Fruit fly (Drosophila melanogaster) whole organism, prepupa: ENCODE results near the gene CG14615.
A peak's percentile ranks its signal among the peaks of the same experiment; 100 is the strongest.

Source experiments
- CG10669 ChIP-seq: fragments of 200-800 bp; sonication (Bioruptor generic); optimal IDR thresholded peaks from 3 replicates; lab custom pipeline; 2018; ENCODE audit warnings: missing biosample characterization, mild to moderate bottlenecking, missing genetic modification characterization, moderate library complexity
- CG1621 ChIP-seq: fragments of 200-800 bp; sonication (Bioruptor generic); optimal IDR thresholded peaks from 3 replicates; lab custom pipeline; 2018; ENCODE audit warnings: missing biosample characterization, mild to moderate bottlenecking, missing genetic modification characterization
- CG31627 ChIP-seq: fragments of 200-800 bp; sonication (Bioruptor generic); optimal IDR thresholded peaks from 3 replicates; lab custom pipeline; 2016; ENCODE audit warnings: missing biosample characterization, missing genetic modification characterization
- CG6808 ChIP-seq: fragments of 200-800 bp; sonication (Bioruptor generic); optimal IDR thresholded peaks from 3 replicates; lab custom pipeline; 2017; ENCODE audit warnings: missing biosample characterization, missing genetic modification characterization, mild to moderate bottlenecking, moderate library complexity, missing genetic modification reagents
- CG6854 ChIP-seq: fragments of 200-800 bp; sonication (Bioruptor generic); optimal IDR thresholded peaks from 2 replicates; lab custom pipeline; 2017; ENCODE audit warnings: missing biosample characterization, mild to moderate bottlenecking, missing genetic modification characterization
- CG7368 ChIP-seq: fragments of 200-800 bp; sonication (Bioruptor generic); optimal IDR thresholded peaks from 3 replicates; lab custom pipeline; 2016; ENCODE audit warnings: missing biosample characterization, missing genetic modification characterization
- CG8119 ChIP-seq: fragments of 200-800 bp; sonication (Bioruptor generic); IDR thresholded peaks from 3 replicates; pipeline ENCODE4 v1.3.6; 2022; ENCODE audit warnings: missing biosample characterization, missing genetic modification characterization
- CG8632 ChIP-seq: fragments of 200-800 bp; sonication (Bioruptor generic); optimal IDR thresholded peaks from 3 replicates; lab custom pipeline; 2016; ENCODE audit warnings: missing biosample characterization, missing genetic modification characterization
- Eip75B ChIP-seq: fragments of 200-800 bp; sonication (Bioruptor generic); optimal IDR thresholded peaks from 3 replicates; lab custom pipeline; 2016; ENCODE audit warnings: missing biosample characterization, missing genetic modification characterization
- Eip78C ChIP-seq: fragments of 200-800 bp; sonication (Bioruptor generic); peaks from one replicate; lab custom pipeline; 2016; ENCODE audit warnings: missing biosample characterization, missing genetic modification characterization
- Eip93F ChIP-seq: fragments of 200-800 bp; sonication (Bioruptor generic); optimal IDR thresholded peaks from 2 replicates; lab custom pipeline; 2016; ENCODE audit warnings: missing biosample characterization, mild to moderate bottlenecking, missing genetic modification characterization
- Gug ChIP-seq: fragments of 200-800 bp; sonication (Bioruptor generic); IDR thresholded peaks from 2 replicates; pipeline ENCODE4 v1.3.6; 2022; ENCODE audit warnings: missing biosample characterization, missing genetic modification characterization
- OdsH ChIP-seq: fragments of 200-800 bp; sonication (Bioruptor generic); optimal IDR thresholded peaks from 3 replicates; lab custom pipeline; 2016; ENCODE audit warnings: missing biosample characterization, missing genetic modification characterization
- Smox ChIP-seq: fragments of 200-800 bp; sonication (Bioruptor generic); optimal IDR thresholded peaks from 3 replicates; lab custom pipeline; 2016; ENCODE audit warnings: missing biosample characterization, missing genetic modification characterization
- Sox102F ChIP-seq: fragments of 200-800 bp; sonication (Bioruptor generic); optimal IDR thresholded peaks from 2 replicates; lab custom pipeline; 2016; ENCODE audit warnings: missing biosample characterization, mild to moderate bottlenecking, missing genetic modification characterization
- achi ChIP-seq: fragments of 200-800 bp; sonication (Bioruptor generic); optimal IDR thresholded peaks from 3 replicates; lab custom pipeline; 2016; ENCODE audit warnings: missing biosample characterization, missing genetic modification characterization
- cyc ChIP-seq: fragments of 200-800 bp; sonication (Bioruptor generic); optimal IDR thresholded peaks from 3 replicates; lab custom pipeline; 2016; ENCODE audit warnings: missing biosample characterization, missing genetic modification characterization
- dsx ChIP-seq: fragments of 200-800 bp; optimal IDR thresholded peaks from 3 replicates; lab custom pipeline; 2019; ENCODE audit warnings: missing biosample characterization, mild to moderate bottlenecking, missing genetic modification characterization, moderate library complexity; ENCODE audit not compliant: poor library complexity, severe bottlenecking
- esn ChIP-seq: fragments of 200-800 bp; sonication (Bioruptor generic); optimal IDR thresholded peaks from 2 replicates; lab custom pipeline; 2016; ENCODE audit warnings: missing biosample characterization, mild to moderate bottlenecking, missing genetic modification characterization, moderate library complexity
- fd59A ChIP-seq: fragments of 200-800 bp; sonication (Bioruptor generic); optimal IDR thresholded peaks from 2 replicates; lab custom pipeline; 2017; ENCODE audit warnings: missing biosample characterization, mild to moderate bottlenecking, missing genetic modification characterization, missing genetic modification reagents
- fd85E ChIP-seq: fragments of 200-800 bp; sonication (Bioruptor generic); optimal IDR thresholded peaks from 3 replicates; lab custom pipeline; 2016; ENCODE audit warnings: missing biosample characterization, missing genetic modification characterization
- lz ChIP-seq: fragments of 200-800 bp; sonication (Bioruptor generic); optimal IDR thresholded peaks from 3 replicates; lab custom pipeline; 2016; ENCODE audit warnings: missing biosample characterization, missing genetic modification characterization
- net ChIP-seq: fragments of 200-800 bp; sonication (Bioruptor generic); optimal IDR thresholded peaks from 3 replicates; lab custom pipeline; 2016; ENCODE audit warnings: missing biosample characterization, missing genetic modification characterization
- spab ChIP-seq: fragments of 200-800 bp; sonication (Bioruptor generic); optimal IDR thresholded peaks from 2 replicates; lab custom pipeline; 2017; ENCODE audit warnings: missing biosample characterization, mild to moderate bottlenecking, missing genetic modification characterization, missing genetic modification reagents

CG14615 gene

dm6 chrX:22443954-22444910 is 5.1 kb downstream of the CG14615 start, which contains the start of gene CG14621:
Gene CG14621 (plus strand): TSS chrX:22444227.
- TF ChIP-seq Smox (GFP tag; lab: Kevin White, UChicago) = no peak
- TF ChIP-seq Eip93F (GFP tag; lab: Kevin White, UChicago) = no peak
- peak; percentile 19 for TF ChIP-seq esn (GFP tag; lab: Kevin White, UChicago)
- no peak for TF ChIP-seq cyc
- TF ChIP-seq CG8119 = no peak
- TF ChIP-seq, all 60 proteins: peak for 1

dm6 chrX:22443518-22443917 is 5.8 kb downstream of the CG14615 start:
- no peak for TF ChIP-seq spab (GFP tag; lab: Kevin White, UChicago)
- TF ChIP-seq fd85E = no peak
- no peak for TF ChIP-seq CG31627 (GFP tag; lab: Kevin White, UChicago)
- no peak for TF ChIP-seq achi
- no peak for TF ChIP-seq OdsH
- no peak for TF ChIP-seq net (GFP tag; lab: Kevin White, UChicago)
- TF ChIP-seq CG8632 = no peak
- no peak for TF ChIP-seq Eip75B (GFP tag; lab: Kevin White, UChicago)
- TF ChIP-seq CG6808 (GFP tag; lab: Kevin White, UChicago) = no peak
- no peak for TF ChIP-seq Eip93F (GFP tag; lab: Kevin White, UChicago)
- no peak for TF ChIP-seq fd59A (GFP tag; lab: Kevin White, UChicago)
- TF ChIP-seq CG1621 (tag; lab: Kevin White, UChicago) = no peak
- TF ChIP-seq dsx = no peak
- TF ChIP-seq CG7368 (GFP tag; lab: Kevin White, UChicago) = no peak
- no peak for TF ChIP-seq CG10669 (GFP tag; lab: Kevin White, UChicago)
- TF ChIP-seq lz = no peak
- no peak for TF ChIP-seq Gug (GFP tag; lab: Robert Waterston, UW)

- no peak for TF ChIP-seq CG6854 (GFP tag; lab: Kevin White, UChicago)
- TF ChIP-seq Eip78C (GFP tag; lab: Kevin White, UChicago) = peak; percentile 38
Measured at dm6 chrX:22443046-22443445, 6.2 kb downstream of the CG14615 start.

dm6 chrX:22432929-22433605 is 16.2 kb downstream of the CG14615 start:
- TF ChIP-seq Sox102F (GFP tag; lab: Kevin White, UChicago) = peak; percentile 66
- TF ChIP-seq Eip93F (GFP tag; lab: Kevin White, UChicago) = peak; percentile 44
